Worm (Caenorhabditis elegans) whole organism, late embryonic: ENCODE measurements around the gene nhr-123.

Experiments
- C38D4.7 ChIP-seq: fragments of 200-800 bp; sonication (Bioruptor generic); optimal IDR thresholded peaks from 2 replicates; lab custom pipeline; 2018; ENCODE audit warnings: mild to moderate bottlenecking, missing genetic modification characterization, moderate library complexity, missing compliant biosample characterization
- F13H6.1 ChIP-seq: sonication (generic microtip); optimal IDR thresholded peaks from 2 replicates; lab custom pipeline; 2016; ENCODE audit warnings: missing genetic modification characterization, missing compliant biosample characterization
- ceh-14 ChIP-seq: sonication (generic microtip); optimal IDR thresholded peaks from 2 replicates; lab custom pipeline; 2016; ENCODE audit warnings: missing genotype, missing genetic modification characterization, missing compliant biosample characterization
- ceh-31 ChIP-seq: sonication (generic microtip); optimal IDR thresholded peaks from 2 replicates; lab custom pipeline; 2016; ENCODE audit warnings: missing genetic modification characterization, missing compliant biosample characterization
- hlh-30 ChIP-seq: sonication (generic microtip); optimal IDR thresholded peaks from 2 replicates; lab custom pipeline; 2017; ENCODE audit warnings: antibody characterized with exemption, missing genetic modification characterization, missing compliant biosample characterization; ENCODE audit not compliant: insufficient read depth
- hlh-6 ChIP-seq: sonication (generic microtip); optimal IDR thresholded peaks from 2 replicates; lab custom pipeline; 2016; ENCODE audit warnings: missing genotype, missing genetic modification characterization, missing compliant biosample characterization
- madf-2 ChIP-seq: sonication (generic microtip); optimal IDR thresholded peaks from 2 replicates; lab custom pipeline; 2017; ENCODE audit warnings: missing genetic modification characterization, missing compliant biosample characterization
- nfya-1 ChIP-seq: sonication (generic microtip); optimal IDR thresholded peaks from 2 replicates; lab custom pipeline; 2017; ENCODE audit warnings: missing genetic modification characterization, mild to moderate bottlenecking, missing compliant biosample characterization, antibody characterized with exemption, moderate library complexity
- nhr-11 ChIP-seq: fragments of 150-350 bp; optimal IDR thresholded peaks from 2 replicates; lab custom pipeline; 2014; ENCODE audit warnings: missing biosample characterization, missing genetic modification characterization
- pha-4 ChIP-seq: fragments of 150-350 bp; optimal IDR thresholded peaks from 2 replicates; lab custom pipeline; 2018; ENCODE audit warnings: missing biosample characterization, missing genetic modification reagents, missing genetic modification characterization
- tbx-2 ChIP-seq: sonication (generic microtip); optimal IDR thresholded peaks from 2 replicates; lab custom pipeline; 2016; ENCODE audit warnings: missing genetic modification characterization, missing compliant biosample characterization
- zip-5 ChIP-seq: sonication (generic microtip); optimal IDR thresholded peaks from 2 replicates; lab custom pipeline; 2016; ENCODE audit warnings: missing genetic modification characterization, missing compliant biosample characterization

ce11 chrV:418432-418831 is 32.8 kb upstream of the nhr-123 start, which contains the start of gene Y39D8A.1:
- TF ChIP-seq F13H6.1 (no peak), ceh-31 (no peak), hlh-30 (tag; lab: Kevin White, UChicago) (no peak), hlh-6 (tag; lab: Kevin White, UChicago) (no peak), ceh-14 (tag; lab: Kevin White, UChicago) (no peak), nfya-1 (tag; lab: Kevin White, UChicago) (no peak), zip-5 (tag; lab: Kevin White, UChicago) (no peak), pha-4 (tag; lab: Kevin White, UChicago) (no peak), C38D4.7 (GFP tag; lab: Kevin White, UChicago) (no peak), nhr-11 (no peak), tbx-2 (tag; lab: Kevin White, UChicago) (no peak), madf-2 (no peak)
